Worm (Caenorhabditis elegans): ENCODE data around the gene F54D12.7.

DNA sequence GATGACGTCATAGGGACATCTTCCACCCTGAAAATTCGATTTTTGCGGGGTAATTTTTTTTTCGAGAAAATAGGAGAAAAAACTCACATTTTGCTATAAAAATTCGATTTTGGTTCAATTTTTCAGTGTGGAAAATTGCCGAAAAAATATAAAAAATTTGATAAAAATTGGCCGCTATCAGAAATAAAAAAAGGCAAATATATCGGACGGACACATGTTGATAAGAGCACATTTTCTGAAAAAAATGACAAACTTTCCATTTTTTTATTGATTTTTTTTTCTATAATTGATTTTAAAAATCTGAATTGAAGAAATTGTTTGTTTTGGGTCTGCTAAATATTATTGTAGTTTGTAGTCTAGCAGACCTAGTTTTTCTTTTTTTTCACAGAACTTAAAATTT is 29.7 kb downstream of the F54D12.7 start, which contains the start of gene C13A10.1:
- TF ChIP-seq zfp-2 (tag; optimal IDR thresholded peaks at IDR 0.05) (no peak), nhr-11 (tag; optimal IDR thresholded peaks at IDR 0.05) (no peak), nhr-6 (tag; optimal IDR thresholded peaks at IDR 0.05) (no peak), ztf-11 (tag; optimal IDR thresholded peaks at IDR 0.05) (no peak), nhr-77 (tag; optimal IDR thresholded peaks at IDR 0.05) (no peak), fos-1 (tag; optimal IDR thresholded peaks at IDR 0.05) (no peak), ama-1 (optimal IDR thresholded peaks at IDR 0.05) (no peak), mep-1 (tag; optimal IDR thresholded peaks at IDR 0.05) (no peak), ceh-82 (tag; optimal IDR thresholded peaks at IDR 0.05) (no peak), jun-1 (tag; optimal IDR thresholded peaks at IDR 0.05) (no peak)

Measured in whole organism, L4 larva.